Worm (Caenorhabditis elegans): Measurements from ENCODE around the gene wrt-5.

DNA sequence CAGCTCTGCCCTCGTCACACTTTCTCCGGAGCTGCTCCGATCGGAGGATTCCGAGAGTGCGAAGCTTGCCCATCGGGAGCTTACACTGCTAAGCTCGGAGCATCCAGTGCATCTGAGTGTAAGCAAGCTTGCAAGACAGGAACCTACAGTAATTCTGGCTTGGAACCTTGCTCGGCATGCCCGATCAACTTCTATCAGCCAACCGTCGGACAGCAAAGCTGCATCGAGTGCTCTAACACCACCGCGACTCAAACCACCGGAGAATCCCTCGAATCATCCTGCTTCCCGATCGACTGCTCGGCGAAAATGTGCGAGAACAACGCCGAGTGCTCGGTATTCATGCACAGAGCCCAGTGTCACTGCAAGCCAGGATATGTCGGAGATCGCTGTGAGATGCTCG is 47.2 kb downstream of the wrt-5 start:
- TF ChIP-seq dve-1 (tag; optimal IDR thresholded peaks at IDR 0.05), result no peak
- TF ChIP-seq nhr-11 (tag; optimal IDR thresholded peaks at IDR 0.05), result no peak
- no peak for TF ChIP-seq fkh-10 (GFP tag; optimal IDR thresholded peaks at IDR 0.05)
- TF ChIP-seq fax-1 (tag; optimal IDR thresholded peaks at IDR 0.05), result no peak
- TF ChIP-seq unc-3 (GFP tag; conservative IDR thresholded peaks at IDR 0.05), result no peak
- no peak for TF ChIP-seq unc-3 (tag; optimal IDR thresholded peaks at IDR 0.05)
- no peak for TF ChIP-seq fkh-6 (tag; optimal IDR thresholded peaks at IDR 0.05)
- TF ChIP-seq ceh-2 (tag; optimal IDR thresholded peaks at IDR 0.05), result no peak
- TF ChIP-seq dmd-4 (tag; optimal IDR thresholded peaks at IDR 0.05; ENCODE audit: borderline replicate concordance), result no peak
- no peak for TF ChIP-seq pqm-1 (tag; optimal IDR thresholded peaks at IDR 0.05)
- TF ChIP-seq rnt-1 (tag; optimal IDR thresholded peaks at IDR 0.05), result no peak
